Fruit fly (Drosophila melanogaster) whole organism, adult: ENCODE measurements around the gene CG12104.

ENCODE experiments used
- CG11617 ChIP-seq: fragments of 200-800 bp; sonication (Bioruptor generic); optimal IDR thresholded peaks from 2 replicates; lab custom pipeline; 2017; ENCODE audit warnings: mild to moderate bottlenecking, missing biosample characterization, missing genetic modification reagents, missing genetic modification characterization
- CG12768 ChIP-seq: fragments of 200-800 bp; sonication (Bioruptor generic); optimal IDR thresholded peaks from 2 replicates; lab custom pipeline; 2017; ENCODE audit warnings: missing biosample characterization, missing genetic modification characterization, mild to moderate bottlenecking, moderate library complexity, missing genetic modification reagents
- CG14711 ChIP-seq: fragments of 200-800 bp; sonication (Bioruptor generic); optimal IDR thresholded peaks from 2 replicates; lab custom pipeline; 2018; ENCODE audit warnings: missing biosample characterization, mild to moderate bottlenecking, missing genetic modification characterization, moderate library complexity
- CG1620 ChIP-seq: fragments of 200-800 bp; sonication (Bioruptor generic); optimal IDR thresholded peaks from 2 replicates; lab custom pipeline; 2016; ENCODE audit warnings: missing biosample characterization, missing genetic modification characterization
- CG33017 ChIP-seq: fragments of 200-800 bp; sonication (Bioruptor generic); optimal IDR thresholded peaks from 2 replicates; lab custom pipeline; 2018; ENCODE audit warnings: missing biosample characterization, mild to moderate bottlenecking, missing genetic modification characterization, moderate library complexity
- CG5204 ChIP-seq: fragments of 200-800 bp; sonication (Bioruptor generic); optimal IDR thresholded peaks from 2 replicates; lab custom pipeline; 2016; ENCODE audit warnings: missing biosample characterization, missing genetic modification characterization
- CG7045 ChIP-seq: fragments of 200-800 bp; sonication (Bioruptor generic); optimal IDR thresholded peaks from 2 replicates; lab custom pipeline; 2017; ENCODE audit warnings: missing biosample characterization, mild to moderate bottlenecking, missing genetic modification characterization
- CG7101 ChIP-seq: fragments of 200-800 bp; sonication (Bioruptor generic); optimal IDR thresholded peaks from 2 replicates; lab custom pipeline; 2018; ENCODE audit warnings: missing biosample characterization, mild to moderate bottlenecking, missing genetic modification characterization, moderate library complexity
- Clk ChIP-seq: fragments of 200-800 bp; sonication (Bioruptor generic); optimal IDR thresholded peaks from 2 replicates; lab custom pipeline; 2017; ENCODE audit warnings: missing biosample characterization, missing genetic modification characterization
- Crg-1 ChIP-seq: fragments of 200-800 bp; sonication (Bioruptor generic); optimal IDR thresholded peaks from 2 replicates; lab custom pipeline; 2016; ENCODE audit warnings: missing biosample characterization, missing genetic modification characterization
- Hr96 ChIP-seq: fragments of 200-800 bp; sonication (Bioruptor generic); optimal IDR thresholded peaks from 2 replicates; lab custom pipeline; 2016; ENCODE audit warnings: missing biosample characterization, missing genetic modification characterization
- Mnt ChIP-seq: fragments of 200-800 bp; sonication (Bioruptor generic); optimal IDR thresholded peaks from 2 replicates; lab custom pipeline; 2016; ENCODE audit warnings: missing biosample characterization, mild to moderate bottlenecking, missing genetic modification characterization
- bab1 ChIP-seq: fragments of 200-800 bp; sonication (Bioruptor generic); optimal IDR thresholded peaks from 3 replicates; lab custom pipeline; 2019; ENCODE audit warnings: missing biosample characterization, mild to moderate bottlenecking, missing genetic modification characterization, moderate library complexity
- cic ChIP-seq: fragments of 200-800 bp; sonication (Bioruptor generic); optimal IDR thresholded peaks from 2 replicates; lab custom pipeline; 2017; ENCODE audit warnings: missing biosample characterization, mild to moderate bottlenecking, missing genetic modification characterization, moderate library complexity
- cnc ChIP-seq, 2 experiments: fragments of >200 bp; optimal IDR thresholded peaks; 2 replicates each; lab custom pipeline; 2017
- kay ChIP-seq: fragments of 200-800 bp; sonication (Bioruptor generic); peaks from one replicate; lab custom pipeline; 2016; ENCODE audit warnings: missing biosample characterization, missing genetic modification characterization, borderline replicate concordance
- ovo ChIP-seq: fragments of 200-800 bp; sonication (Bioruptor generic); optimal IDR thresholded peaks from 2 replicates; lab custom pipeline; 2016; ENCODE audit warnings: missing biosample characterization, missing genetic modification characterization
- pad ChIP-seq: fragments of 200-800 bp; sonication (Bioruptor generic); optimal IDR thresholded peaks from 3 replicates; lab custom pipeline; 2017; ENCODE audit warnings: missing biosample characterization, missing genetic modification characterization, mild to moderate bottlenecking, moderate library complexity, missing genetic modification reagents
- tj ChIP-seq: fragments of 200-800 bp; sonication (Bioruptor generic); optimal IDR thresholded peaks from 3 replicates; lab custom pipeline; 2017; ENCODE audit warnings: missing biosample characterization, mild to moderate bottlenecking, missing genetic modification characterization, moderate library complexity
- toe ChIP-seq: fragments of 200-800 bp; sonication (Bioruptor generic); optimal IDR thresholded peaks from 2 replicates; lab custom pipeline; 2016; ENCODE audit warnings: missing biosample characterization, missing genetic modification characterization

Gene CG12104

dm6 chr3L:1553193-1553592, 49.3 kb downstream of the CG12104 start, which contains the start of gene Pcyt2:
Gene Pcyt2, plus strand, starts transcription at chr3L:1553493.
- no peak for TF ChIP-seq ovo (GFP tag; lab: Kevin White, UChicago)
- TF ChIP-seq Hr96 (GFP tag; lab: Kevin White, UChicago), result no peak
- TF ChIP-seq CG33017 (tag; lab: Kevin White, UChicago), result no peak
- TF ChIP-seq cnc (optimal IDR thresholded peaks at IDR 0.05; lab: Kevin White, UChicago), result no peak
- no peak for TF ChIP-seq cic (GFP tag; lab: Kevin White, UChicago)
- TF ChIP-seq CG11617 (GFP tag; lab: Kevin White, UChicago), result no peak
- no peak for TF ChIP-seq CG5204
- no peak for TF ChIP-seq toe (GFP tag; lab: Kevin White, UChicago)
- no peak for TF ChIP-seq Mnt (GFP tag; lab: Kevin White, UChicago)

dm6 chr3L:1550914-1551313, 51.6 kb downstream of the CG12104 start:
- TF ChIP-seq Crg-1 (GFP tag; lab: Kevin White, UChicago), result no peak
- TF ChIP-seq CG14711 (tag; lab: Kevin White, UChicago), result no peak
- TF ChIP-seq CG1620 (GFP tag; lab: Kevin White, UChicago), result no peak
- no peak for TF ChIP-seq Hr96 (GFP tag; lab: Kevin White, UChicago)
- TF ChIP-seq CG33017 (tag; lab: Kevin White, UChicago), result no peak
- no peak for TF ChIP-seq CG7045 (GFP tag; lab: Kevin White, UChicago)
- TF ChIP-seq cic (GFP tag; lab: Kevin White, UChicago), result no peak
- no peak for TF ChIP-seq CG5204
- TF ChIP-seq CG12768, result no peak
- no peak for TF ChIP-seq Clk
- TF ChIP-seq CG11617 (GFP tag; lab: Kevin White, UChicago), result no peak
- no peak for TF ChIP-seq tj (GFP tag; lab: Kevin White, UChicago)
- TF ChIP-seq toe (GFP tag; lab: Kevin White, UChicago), result no peak
- no peak for TF ChIP-seq ovo (GFP tag; lab: Kevin White, UChicago)
- TF ChIP-seq pad (GFP tag; lab: Kevin White, UChicago), result no peak
- TF ChIP-seq Mnt (GFP tag; lab: Kevin White, UChicago), result no peak
- TF ChIP-seq cnc (optimal IDR thresholded peaks at IDR 0.05; lab: Kevin White, UChicago), result no peak
- TF ChIP-seq bab1, result no peak
- no peak for TF ChIP-seq kay (GFP tag; lab: Kevin White, UChicago)
- TF ChIP-seq CG7101 (tag; lab: Kevin White, UChicago), result no peak
